Worm (Caenorhabditis elegans): Measurements from ENCODE around the gene fbxa-114.

- TF ChIP-seq nhr-237 (tag; optimal IDR thresholded peaks at IDR 0.05) (no peak), zag-1 (tag; optimal IDR thresholded peaks at IDR 0.05) (no peak)
These were observed 13.8 kb downstream of the fbxa-114 start, which contains the start of gene Y113G7B.11 for ce11 chrV:20215197-20215596.

All from whole organism, L3 larva.